Fruit fly (Drosophila melanogaster): ENCODE measurements around the gene CoRest.

The CoRest gene

dm6 chrX:19501274-19501673 lies 20.5 kb upstream of the CoRest start:
- TF ChIP-seq noc (tag; optimal IDR thresholded peaks at IDR 0.05) = peak; percentile 10

- no peak for TF ChIP-seq noc (tag; optimal IDR thresholded peaks at IDR 0.05)
Observed at dm6 chrX:19504170-19504765, 17.5 kb upstream of the CoRest start.

dm6 chrX:19505334-19506185 lies 16.2 kb upstream of the CoRest start:
- TF ChIP-seq noc (tag; optimal IDR thresholded peaks at IDR 0.05) = peak; percentile 58

dm6 chrX:19510204-19510603 lies 11.5 kb upstream of the CoRest start:
- TF ChIP-seq noc (tag; optimal IDR thresholded peaks at IDR 0.05) = no peak

- TF ChIP-seq noc (tag; optimal IDR thresholded peaks at IDR 0.05) = no peak
Observed at dm6 chrX:19520376-19520775, 1.4 kb upstream of the CoRest start.

- no peak for TF ChIP-seq noc (tag; optimal IDR thresholded peaks at IDR 0.05)
Observed at dm6 chrX:19520888-19521287, 841 bp upstream of the CoRest start.

- no peak for TF ChIP-seq noc (tag; optimal IDR thresholded peaks at IDR 0.05)
Observed at dm6 chrX:19522597-19522996, 868 bp downstream of the CoRest start.

- no peak for TF ChIP-seq noc (tag; optimal IDR thresholded peaks at IDR 0.05)
Observed at dm6 chrX:19531642-19532041, 9.9 kb downstream of the CoRest start, which contains the start of gene CG12231. TSS of gene CG12231 (minus strand) at chrX:19531742.

- no peak for TF ChIP-seq noc (tag; optimal IDR thresholded peaks at IDR 0.05)
Observed at dm6 chrX:19535394-19535793, 13.7 kb downstream of the CoRest start.

dm6 chrX:19545865-19546657 lies 24.3 kb downstream of the CoRest start:
- TF ChIP-seq noc (tag; optimal IDR thresholded peaks at IDR 0.05) = no peak

dm6 chrX:19546658-19547038 lies 24.9 kb downstream of the CoRest start:
- no peak for TF ChIP-seq noc (tag; optimal IDR thresholded peaks at IDR 0.05)

- TF ChIP-seq noc (tag; optimal IDR thresholded peaks at IDR 0.05) = no peak
Observed at dm6 chrX:19547382-19547781, 25.7 kb downstream of the CoRest start, which contains the start of gene CG32532. TSS of gene CG32532 (minus strand) at chrX:19547482.

dm6 chrX:19548438-19548837 lies 26.7 kb downstream of the CoRest start:
- TF ChIP-seq noc (tag; optimal IDR thresholded peaks at IDR 0.05) = no peak

dm6 chrX:19549570-19549969 lies 27.8 kb downstream of the CoRest start:
- TF ChIP-seq noc (tag; optimal IDR thresholded peaks at IDR 0.05) = no peak

dm6 chrX:19565714-19566316 lies 44.1 kb downstream of the CoRest start, which contains the start of the genes Grip84 and car:
TSS of gene Grip84 (minus strand) at chrX:19565764.
TSS of gene car (plus strand) at chrX:19566019.
- no peak for TF ChIP-seq noc (tag; optimal IDR thresholded peaks at IDR 0.05)

- no peak for TF ChIP-seq noc (tag; optimal IDR thresholded peaks at IDR 0.05)
Observed at dm6 chrX:19573687-19574086, 52.0 kb downstream of the CoRest start.
